Worm (Caenorhabditis elegans) whole organism, midembryonic: ENCODE measurements around the gene E04F6.9.

Experiments
- T22C8.4 ChIP-seq: fragments of 200-800 bp; sonication (Bioruptor generic); IDR thresholded peaks from 2 replicates; pipeline ENCODE4 v1.3.6; 2022; ENCODE audit warnings: missing genetic modification characterization, missing compliant biosample characterization
- cog-1 ChIP-seq: sonication (generic microtip); optimal IDR thresholded peaks from 2 replicates; lab custom pipeline; 2016; ENCODE audit warnings: missing genetic modification characterization, missing compliant biosample characterization
- flt-1 ChIP-seq: fragments of 200-800 bp; sonication (Bioruptor generic); IDR thresholded peaks from 2 replicates; pipeline ENCODE4 v1.3.6; 2022; ENCODE audit warnings: missing genetic modification characterization, missing compliant biosample characterization
- klf-2 ChIP-seq: fragments of 200-800 bp; sonication (Bioruptor generic); conservative IDR thresholded peaks from 2 replicates; pipeline ENCODE4 v1.3.6; 2022; ENCODE audit warnings: missing genetic modification reagents, missing genetic modification characterization, missing compliant biosample characterization
- med-1 ChIP-seq: sonication (generic microtip); optimal IDR thresholded peaks from 2 replicates; lab custom pipeline; 2017; ENCODE audit warnings: missing genetic modification characterization, mild to moderate bottlenecking, missing compliant biosample characterization, antibody characterized with exemption, missing genetic modification reagents; ENCODE audit not compliant: insufficient read depth
- tab-1 ChIP-seq: fragments of 200-800 bp; sonication (Bioruptor generic); IDR thresholded peaks from 2 replicates; pipeline ENCODE4 v1.3.6; 2022; ENCODE audit warnings: missing genetic modification characterization, missing compliant biosample characterization
- ztf-23 ChIP-seq: fragments of 200-800 bp; sonication (Bioruptor generic); IDR thresholded peaks from 2 replicates; pipeline ENCODE4 v1.3.6; 2022; ENCODE audit warnings: missing genetic modification reagents, missing genetic modification characterization, missing compliant biosample characterization
- ztf-29 ChIP-seq: fragments of 200-800 bp; sonication (Bioruptor generic); IDR thresholded peaks from 2 replicates; pipeline ENCODE4 v1.3.6; 2022; ENCODE audit warnings: missing genetic modification reagents, missing genetic modification characterization, missing compliant biosample characterization

ce11 chrII:7182630-7183029 lies 29.3 kb downstream of the E04F6.9 start:
- no peak for TF ChIP-seq klf-2 (GFP tag; lab: Robert Waterston, UW)
- TF ChIP-seq ztf-23 (GFP tag; lab: Robert Waterston, UW) = no peak
- TF ChIP-seq cog-1 (tag; lab: Kevin White, UChicago) = no peak
- TF ChIP-seq flt-1 (GFP tag; lab: Robert Waterston, UW) = no peak
- TF ChIP-seq T22C8.4 (GFP tag; lab: Robert Waterston, UW) = no peak
- TF ChIP-seq tab-1 (GFP tag; lab: Robert Waterston, UW) = no peak
- no peak for TF ChIP-seq ztf-29
- no peak for TF ChIP-seq med-1 (GFP tag; lab: Kevin White, UChicago)
